Fruit fly (Drosophila melanogaster) whole organism, larva: ENCODE data around the gene Sgs3.

Experiments used
- noc ChIP-seq: fragments of 200-800 bp; sonication (Bioruptor generic); optimal IDR thresholded peaks from 3 replicates; lab custom pipeline; 2019; ENCODE audit warnings: missing biosample characterization, mild to moderate bottlenecking, missing genetic modification characterization, moderate library complexity

Gene Sgs3

DNA sequence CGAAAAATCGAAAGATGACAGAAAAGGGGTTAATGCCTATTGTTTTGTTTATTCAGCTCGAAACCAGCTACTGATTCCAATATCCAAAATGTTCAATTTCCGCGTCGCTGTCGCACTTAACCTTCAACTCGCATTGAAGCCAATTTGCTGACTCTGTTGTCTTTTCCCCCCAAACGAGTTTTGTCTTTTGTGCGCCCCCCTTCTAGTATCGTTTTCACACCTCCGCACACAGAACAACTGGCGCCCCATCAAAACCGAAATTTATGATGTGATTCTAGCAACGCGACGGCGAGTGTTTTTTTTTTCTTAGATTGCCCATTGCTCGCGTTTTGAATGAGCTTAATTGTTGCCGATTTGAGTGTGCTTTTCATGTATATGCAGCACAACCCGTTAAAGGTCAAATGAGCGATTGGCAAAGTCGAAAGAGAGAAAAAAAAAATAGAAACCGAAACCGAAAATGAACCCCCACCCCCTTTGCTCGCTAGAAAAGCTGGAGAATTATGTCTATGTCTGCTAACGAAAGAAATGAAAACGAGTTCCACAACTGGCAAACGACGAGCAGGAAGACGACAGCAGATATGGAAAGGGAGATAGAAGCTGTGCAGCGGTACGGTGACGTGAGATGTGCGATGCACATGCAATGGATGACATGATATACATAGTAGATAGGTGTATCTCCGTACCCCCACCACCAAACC, 38.5 kb downstream of the Sgs3 start:
- TF ChIP-seq noc = no peak

DNA sequence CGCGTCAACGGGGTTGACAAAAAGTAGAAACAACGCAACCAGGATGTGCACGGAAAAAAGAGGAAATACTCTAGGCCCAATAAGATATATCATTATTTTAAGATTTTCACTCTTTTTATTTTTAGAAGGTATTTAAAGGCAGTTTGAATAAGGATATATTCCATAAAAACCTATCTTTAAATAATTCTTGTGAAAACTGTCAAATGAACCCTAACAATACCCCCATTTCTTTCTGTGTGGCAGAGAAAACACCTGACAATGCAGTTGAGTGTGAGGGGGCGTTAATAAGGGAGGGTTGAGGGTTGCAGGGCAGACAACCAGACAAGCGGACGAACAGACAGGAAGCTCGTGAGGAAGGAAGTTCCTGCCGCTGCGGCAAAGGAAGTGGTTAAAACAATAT, 39.9 kb downstream of the Sgs3 start:
- TF ChIP-seq noc = no peak

DNA sequence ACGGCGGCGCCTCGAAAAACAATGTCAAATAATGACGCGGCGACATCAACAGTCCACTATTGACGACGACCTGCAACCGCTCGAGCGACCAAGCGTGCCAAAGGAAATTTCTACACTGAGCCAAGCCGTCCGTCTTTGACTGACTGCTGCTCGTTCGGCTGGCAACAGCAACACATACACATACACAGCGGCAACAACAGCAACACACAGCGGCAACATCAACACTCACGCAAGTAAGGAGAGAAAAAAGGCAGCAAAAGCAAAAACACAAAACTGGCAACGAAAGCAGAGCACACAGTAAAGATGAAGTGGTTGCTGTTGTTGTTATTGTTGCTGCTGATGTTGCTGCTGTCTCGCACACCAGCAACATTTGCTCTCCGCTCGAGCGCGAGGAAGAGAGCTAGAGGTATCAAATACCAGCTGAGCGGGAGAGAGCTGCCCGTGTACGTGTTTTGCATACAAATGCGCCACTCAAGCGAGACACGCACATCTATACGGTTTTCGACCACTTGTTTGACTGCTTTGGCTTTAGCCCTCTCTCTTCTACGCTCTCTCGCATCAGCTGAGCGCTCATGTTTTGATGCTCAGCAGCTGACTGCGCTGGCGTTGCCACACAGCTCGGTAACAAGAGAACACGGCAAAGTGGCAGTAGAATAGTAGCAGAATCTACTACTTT, 41.1 kb downstream of the Sgs3 start:
- peak; percentile 29 for TF ChIP-seq noc

DNA sequence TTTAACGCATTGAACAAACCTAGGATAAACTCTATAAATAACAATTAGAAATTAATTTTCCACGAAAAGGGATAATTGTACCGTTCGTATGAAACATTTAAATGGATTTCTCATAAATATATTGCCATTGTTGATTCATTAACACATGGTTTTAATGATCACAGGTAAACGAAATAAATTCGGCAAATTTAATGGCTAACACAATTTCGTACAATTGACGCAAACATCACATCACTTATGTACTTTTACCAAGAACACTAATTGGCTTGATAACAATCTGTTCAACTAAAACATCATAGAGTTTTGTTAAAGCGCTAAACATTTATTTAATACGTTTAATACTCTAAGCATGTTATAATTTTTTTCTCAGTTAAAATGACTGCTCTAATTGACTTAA, 41.6 kb downstream of the Sgs3 start:
- no peak for TF ChIP-seq noc

DNA sequence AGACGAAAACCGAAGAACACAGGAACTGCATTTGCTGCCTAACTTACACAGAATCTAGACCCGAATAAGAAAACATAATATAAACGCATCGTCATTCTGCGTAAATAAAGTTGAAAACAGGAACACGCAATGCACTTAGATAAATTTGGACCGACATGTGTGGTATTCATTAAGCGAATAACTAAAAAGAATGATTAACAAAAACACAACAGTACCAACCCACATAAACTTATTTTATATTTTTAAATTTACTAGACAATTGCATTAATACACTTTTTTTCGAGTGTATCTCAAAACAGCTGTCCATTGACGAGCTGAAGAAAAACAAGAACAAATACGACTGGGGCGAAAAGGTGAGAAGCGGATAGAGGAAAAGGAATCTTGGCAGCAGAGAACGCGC, 42.3 kb downstream of the Sgs3 start:
- TF ChIP-seq noc = no peak

DNA sequence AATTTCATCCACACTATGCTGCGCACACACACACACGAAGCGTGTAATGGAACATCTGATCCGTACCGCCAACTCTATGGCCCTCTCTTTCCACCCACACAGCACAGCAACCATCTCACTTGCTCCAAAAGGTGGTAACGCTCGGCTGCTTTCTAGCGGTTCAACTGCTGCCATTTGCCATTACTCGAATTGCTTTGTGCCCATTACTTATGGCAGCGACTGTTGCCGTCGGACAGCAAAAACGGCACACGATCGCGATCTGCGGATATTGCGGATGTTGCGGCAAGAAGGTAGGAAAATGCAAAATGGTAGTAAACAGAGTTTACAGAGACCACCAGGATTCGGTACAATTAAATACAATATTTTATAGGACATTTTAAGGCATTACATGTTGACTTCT, 42.8 kb downstream of the Sgs3 start:
- no peak for TF ChIP-seq noc

DNA sequence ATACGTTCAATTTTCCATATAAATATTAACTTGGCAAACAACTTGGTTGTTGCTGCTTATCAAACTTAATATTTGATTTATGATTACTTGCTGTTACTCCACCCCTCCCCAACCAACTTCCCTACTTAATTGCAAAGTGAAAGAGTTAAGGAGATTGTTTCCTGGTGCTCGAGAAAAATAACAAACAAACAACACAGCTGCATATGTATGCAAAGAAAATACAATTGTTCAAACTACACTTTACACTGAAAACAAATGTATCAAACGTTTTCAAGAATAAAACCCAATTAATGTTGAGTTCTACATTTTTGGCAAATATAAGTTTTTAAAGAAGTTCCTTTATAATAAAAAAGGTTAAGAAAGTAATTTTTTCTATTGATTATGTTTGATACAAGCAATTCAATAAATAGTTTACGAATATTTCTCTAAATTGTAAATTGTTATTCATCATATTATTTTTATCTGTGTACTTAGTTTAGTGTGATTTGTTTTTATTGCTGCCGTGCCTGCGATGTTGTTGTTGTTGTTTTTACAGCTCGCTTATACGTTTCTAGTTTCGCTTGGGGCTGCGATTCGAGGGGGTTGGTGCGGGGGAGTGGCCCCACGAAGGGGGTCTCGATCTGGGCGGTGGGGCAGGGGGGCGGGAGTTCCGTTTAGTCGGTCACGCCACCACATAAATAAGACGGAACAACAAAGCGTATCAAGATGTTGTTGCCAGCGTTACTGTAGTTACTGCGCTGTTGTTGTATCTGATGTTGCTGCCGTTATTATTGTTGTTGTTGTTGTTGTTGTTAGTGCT, 43.8 kb downstream of the Sgs3 start:
- TF ChIP-seq noc = peak; percentile 47

DNA sequence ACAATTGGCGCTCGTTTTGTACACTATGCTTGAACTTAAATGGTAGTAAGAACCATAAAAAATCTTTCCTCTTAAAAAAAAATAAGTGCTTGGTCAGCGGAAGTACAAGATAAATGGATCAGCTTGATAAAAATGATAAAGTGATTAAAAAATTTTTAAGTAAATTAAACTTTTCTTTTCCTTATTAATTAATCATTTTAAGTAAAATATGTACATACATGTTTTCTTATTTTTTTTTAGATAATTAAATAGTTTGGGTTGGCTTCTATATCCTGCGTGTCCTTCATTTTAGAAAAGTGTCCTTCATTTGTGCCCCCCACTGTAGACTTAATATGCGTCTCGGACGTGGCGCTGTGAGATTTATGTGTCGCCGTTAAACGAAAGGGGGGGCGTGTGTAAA, 44.6 kb downstream of the Sgs3 start:
- TF ChIP-seq noc = peak; percentile 41

DNA sequence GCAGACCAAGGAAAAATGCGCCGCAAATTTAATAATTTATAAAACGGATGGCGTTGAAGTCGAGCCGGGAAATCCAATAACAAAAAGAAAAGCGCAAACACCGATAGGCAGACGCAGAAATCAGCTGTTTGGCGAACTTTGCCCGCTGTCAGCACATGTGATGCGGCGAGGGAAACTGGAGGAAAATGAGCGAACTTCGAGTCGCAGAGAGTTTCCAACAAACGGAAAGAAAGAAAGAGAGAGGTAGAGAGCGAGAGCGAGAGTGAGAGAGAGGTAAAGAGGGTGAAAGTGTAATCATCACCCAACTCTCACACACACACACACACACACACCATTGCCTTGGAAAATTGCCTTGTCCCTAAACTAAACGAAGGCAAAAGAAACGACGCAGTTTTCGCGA, 45.2 kb downstream of the Sgs3 start:
- no peak for TF ChIP-seq noc

DNA sequence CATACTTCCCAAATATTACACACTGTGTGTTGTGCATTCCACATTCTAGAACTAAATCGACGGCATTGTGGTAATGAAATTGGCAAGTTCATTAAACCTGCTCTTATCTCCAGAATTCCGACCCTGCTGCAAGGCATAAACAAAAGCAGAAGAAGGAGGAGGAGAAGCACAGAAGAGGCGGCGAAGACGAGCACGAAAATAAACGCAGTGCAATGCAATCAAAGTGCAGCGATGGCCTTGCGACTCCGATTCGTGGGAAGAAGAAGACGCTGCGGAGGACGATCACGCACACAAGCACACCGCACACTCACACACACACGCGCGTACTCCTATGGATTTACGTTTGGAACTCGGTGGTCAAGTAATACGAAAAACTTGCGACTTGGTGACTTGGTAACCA, 48.9 kb downstream of the Sgs3 start:
- TF ChIP-seq noc = no peak

DNA sequence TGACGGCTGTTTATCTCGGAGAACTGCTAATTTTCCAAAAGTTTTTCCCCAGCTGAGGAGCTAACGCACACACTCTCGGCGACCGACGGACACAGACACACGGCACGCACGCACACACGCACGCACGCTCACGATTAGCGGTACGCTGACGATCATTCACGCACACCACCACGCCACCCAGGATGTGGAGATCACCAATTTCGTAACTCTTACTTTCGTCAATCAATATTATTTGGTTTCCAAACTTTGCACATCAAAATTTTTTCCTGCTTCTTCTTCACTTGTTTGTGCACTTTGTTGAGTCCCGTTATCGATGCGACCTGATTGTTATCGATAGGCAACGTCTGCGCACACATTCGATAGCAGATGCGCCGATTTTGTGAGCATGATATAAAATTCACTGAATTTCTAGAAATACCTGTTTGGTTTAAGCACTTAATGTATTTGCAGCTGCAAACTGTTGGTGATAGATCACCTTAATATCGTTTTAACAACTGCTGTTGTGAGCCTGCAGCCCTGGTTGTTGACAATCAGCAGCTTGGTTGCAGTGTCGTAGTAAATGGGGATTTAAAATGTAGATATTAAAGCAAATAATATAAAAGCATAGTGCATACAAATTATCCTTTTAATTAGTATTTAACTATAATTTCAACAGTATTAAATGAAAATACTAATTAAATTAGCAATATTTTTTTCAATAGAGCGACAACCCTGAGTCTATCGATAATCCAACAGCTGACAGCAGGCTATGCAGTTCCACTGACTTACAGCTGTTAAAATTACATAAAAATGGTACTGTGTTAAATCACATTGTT, 50.1 kb downstream of the Sgs3 start, which contains the start of the genes CG7394 and Mob2:
CG7394 (plus strand) TSS at position 51 of the 815 bp plus-strand sequence.
Mob2 (minus strand) TSS at position 288 of the 815 bp plus-strand sequence.
- TF ChIP-seq noc = peak; percentile 88
